Fruit fly (Drosophila melanogaster) whole organism, embryonic: ENCODE results near the gene Trs20.

Experiments
- ATbp ChIP-seq: fragments of 200-800 bp; sonication (Bioruptor generic); optimal IDR thresholded peaks from 2 replicates; lab custom pipeline; 2017; ENCODE audit warnings: missing biosample characterization, mild to moderate bottlenecking, missing genetic modification characterization, missing genetic modification reagents
- Asciz ChIP-seq: fragments of 200-800 bp; sonication (Bioruptor generic); optimal IDR thresholded peaks from 2 replicates; lab custom pipeline; 2017; ENCODE audit warnings: missing biosample characterization, mild to moderate bottlenecking, missing genetic modification characterization, missing genetic modification reagents
- CG10147 ChIP-seq: fragments of 200-800 bp; sonication (Bioruptor generic); optimal IDR thresholded peaks from 2 replicates; lab custom pipeline; 2019; ENCODE audit warnings: missing biosample characterization, mild to moderate bottlenecking, missing genetic modification characterization, moderate library complexity
- CG10321 ChIP-seq: fragments of 200-800 bp; sonication (Bioruptor generic); IDR thresholded peaks from 2 replicates; pipeline ENCODE4 v1.3.6; 2022; ENCODE audit warnings: missing biosample characterization, missing genetic modification characterization
- CG11456 ChIP-seq: fragments of 200-800 bp; sonication (Bioruptor generic); IDR thresholded peaks from 3 replicates; pipeline ENCODE4 v1.3.6; 2022; ENCODE audit warnings: missing biosample characterization, missing genetic modification characterization
- CG11504 ChIP-seq: fragments of 200-800 bp; sonication (Bioruptor generic); optimal IDR thresholded peaks from 3 replicates; lab custom pipeline; 2019; ENCODE audit warnings: missing biosample characterization, mild to moderate bottlenecking, missing genetic modification characterization, moderate library complexity
- CG12942 ChIP-seq: fragments of 200-800 bp; sonication (Bioruptor generic); optimal IDR thresholded peaks from 3 replicates; lab custom pipeline; 2016; ENCODE audit warnings: missing biosample characterization, missing genetic modification characterization
- CG13894 ChIP-seq: fragments of 200-800 bp; sonication (Bioruptor generic); optimal IDR thresholded peaks from 3 replicates; lab custom pipeline; 2018; ENCODE audit warnings: missing biosample characterization, mild to moderate bottlenecking, missing genetic modification characterization, moderate library complexity
- CG16779 ChIP-seq: fragments of 200-800 bp; sonication (Bioruptor generic); IDR thresholded peaks from 2 replicates; pipeline ENCODE4 v1.3.6; 2022; ENCODE audit warnings: missing biosample characterization, missing genetic modification characterization
- CG17361 ChIP-seq: fragments of 200-800 bp; sonication (Bioruptor generic); IDR thresholded peaks from 3 replicates; pipeline ENCODE4 v1.3.6; 2022; ENCODE audit warnings: missing biosample characterization, missing genetic modification characterization
- CG18262 ChIP-seq: fragments of 200-800 bp; optimal IDR thresholded peaks from 3 replicates; lab custom pipeline; 2019; ENCODE audit warnings: missing biosample characterization, mild to moderate bottlenecking, missing genetic modification characterization, moderate library complexity
- CG1832 ChIP-seq: fragments of 200-800 bp; sonication (Bioruptor generic); optimal IDR thresholded peaks from 2 replicates; lab custom pipeline; 2017; ENCODE audit warnings: missing biosample characterization, mild to moderate bottlenecking, missing genetic modification characterization, inconsistent platforms
- CG2712 ChIP-seq: fragments of 200-800 bp; optimal IDR thresholded peaks from 3 replicates; lab custom pipeline; 2019; ENCODE audit warnings: missing biosample characterization, mild to moderate bottlenecking, missing genetic modification characterization, moderate library complexity
- CG30020 ChIP-seq: fragments of 200-800 bp; optimal IDR thresholded peaks from 2 replicates; lab custom pipeline; 2019; ENCODE audit warnings: missing biosample characterization, mild to moderate bottlenecking, missing genetic modification characterization, moderate library complexity
- CG31441 ChIP-seq: fragments of 200-800 bp; sonication (Bioruptor generic); IDR thresholded peaks from 2 replicates; pipeline ENCODE4 v1.3.6; 2022; ENCODE audit warnings: missing biosample characterization, missing genetic modification characterization
- CG32767 ChIP-seq: fragments of 200-800 bp; sonication (Bioruptor generic); IDR thresholded peaks from 2 replicates; pipeline ENCODE4 v1.3.6; 2022; ENCODE audit warnings: missing biosample characterization, missing genetic modification characterization
- CG3838 ChIP-seq: fragments of 200-800 bp; sonication (Bioruptor generic); optimal IDR thresholded peaks from 3 replicates; lab custom pipeline; 2016; ENCODE audit warnings: missing biosample characterization, missing genetic modification characterization
- CG3995 ChIP-seq: fragments of 200-800 bp; sonication (Bioruptor generic); optimal IDR thresholded peaks from 3 replicates; lab custom pipeline; 2016; ENCODE audit warnings: missing biosample characterization, missing genetic modification characterization
- CG4282 ChIP-seq: fragments of 200-800 bp; sonication (Bioruptor generic); optimal IDR thresholded peaks from 2 replicates; lab custom pipeline; 2016; ENCODE audit warnings: missing biosample characterization, missing genetic modification characterization
- CG4707 ChIP-seq: fragments of 200-800 bp; sonication (Bioruptor generic); optimal IDR thresholded peaks from 2 replicates; lab custom pipeline; 2018; ENCODE audit warnings: missing biosample characterization, mild to moderate bottlenecking, missing genetic modification characterization, moderate library complexity
- CG6854 ChIP-seq: fragments of 200-800 bp; sonication (Bioruptor generic); optimal IDR thresholded peaks from 3 replicates; lab custom pipeline; 2017; ENCODE audit warnings: missing biosample characterization, mild to moderate bottlenecking, missing genetic modification characterization
- CG7839 ChIP-seq: fragments of 200-800 bp; sonication (Bioruptor generic); optimal IDR thresholded peaks from 3 replicates; lab custom pipeline; 2018; ENCODE audit warnings: missing biosample characterization, mild to moderate bottlenecking, missing genetic modification characterization, moderate library complexity
- CG7963 ChIP-seq: fragments of 200-800 bp; sonication (Bioruptor generic); IDR thresholded peaks from 3 replicates; pipeline ENCODE4 v1.3.6; 2022; ENCODE audit warnings: missing biosample characterization, missing genetic modification characterization; ENCODE audit not compliant: partially characterized antibody
- CG8388 ChIP-seq: fragments of 200-800 bp; sonication (Bioruptor generic); optimal IDR thresholded peaks from 2 replicates; lab custom pipeline; 2019; ENCODE audit warnings: missing biosample characterization, mild to moderate bottlenecking, missing genetic modification characterization, moderate library complexity
- CG9797 ChIP-seq: fragments of 200-800 bp; sonication (Bioruptor generic); optimal IDR thresholded peaks from 3 replicates; lab custom pipeline; 2018; ENCODE audit warnings: missing biosample characterization, mild to moderate bottlenecking, missing genetic modification characterization
- CTCF ChIP-seq: fragments of 200-800 bp; sonication (Bioruptor generic); optimal IDR thresholded peaks from 2 replicates; lab custom pipeline; 2017; ENCODE audit warnings: missing biosample characterization, mild to moderate bottlenecking, missing genetic modification characterization, moderate library complexity
- Drgx ChIP-seq: fragments of 200-800 bp; sonication (Bioruptor generic); IDR thresholded peaks from 2 replicates; pipeline ENCODE4 v1.3.6; 2022; ENCODE audit warnings: missing biosample characterization, missing genetic modification characterization
- Ets65A ChIP-seq: fragments of 200-800 bp; sonication (Bioruptor generic); peaks from one replicate; lab custom pipeline; 2016; ENCODE audit warnings: missing biosample characterization, missing genetic modification characterization
- Hr51 ChIP-seq, 2 experiments: fragments of 200-800 bp; sonication (Bioruptor generic); optimal IDR thresholded peaks; 2 replicates in 1 of 2; 3 replicates in 1 of 2; lab custom pipeline; 2016 to 2018; ENCODE audit warnings: missing biosample characterization in 2 of 2, missing genetic modification characterization in 2 of 2, mild to moderate bottlenecking in 1 of 2, moderate library complexity in 1 of 2
- Kr ChIP-seq: fragments of 200-800 bp; sonication (Bioruptor generic); optimal IDR thresholded peaks from 2 replicates; lab custom pipeline; 2017; ENCODE audit warnings: missing biosample characterization, mild to moderate bottlenecking, missing genetic modification characterization
- MBD-R2 ChIP-seq: fragments of 200-800 bp; sonication (Bioruptor generic); IDR thresholded peaks from 2 replicates; pipeline ENCODE4 v1.3.6; 2022; ENCODE audit warnings: missing biosample characterization, missing genetic modification characterization
- Med ChIP-seq: fragments of 200-800 bp; sonication (Bioruptor generic); peaks from one replicate; lab custom pipeline; 2016; ENCODE audit warnings: missing biosample characterization, missing genetic modification characterization, mild to moderate bottlenecking, inconsistent platforms, moderate library complexity
- Sin3A ChIP-seq: fragments of >200 bp; optimal IDR thresholded peaks from 2 replicates; lab custom pipeline; 2018
- abd-A ChIP-seq: fragments of 200-800 bp; sonication (Bioruptor generic); optimal IDR thresholded peaks from 3 replicates; lab custom pipeline; 2019; ENCODE audit warnings: missing biosample characterization, mild to moderate bottlenecking, missing genetic modification characterization, moderate library complexity
- bbx ChIP-seq: fragments of 200-800 bp; sonication (Bioruptor generic); IDR thresholded peaks from 2 replicates; pipeline ENCODE4 v1.3.6; 2022; ENCODE audit warnings: missing biosample characterization, missing genetic modification characterization; ENCODE audit not compliant: partially characterized antibody
- bsh ChIP-seq, 2 experiments: fragments of 200-800 bp; sonication (Bioruptor generic); optimal IDR thresholded peaks; 2 replicates each; lab custom pipeline; 2017 to 2018; ENCODE audit warnings: mild to moderate bottlenecking in 2 of 2, missing biosample characterization in 2 of 2, missing genetic modification characterization in 2 of 2, moderate library complexity in 1 of 2
- cg ChIP-seq: fragments of 200-800 bp; sonication (Bioruptor generic); optimal IDR thresholded peaks from 3 replicates; lab custom pipeline; 2019; ENCODE audit warnings: missing biosample characterization, mild to moderate bottlenecking, missing genetic modification characterization, moderate library complexity
- danr ChIP-seq: fragments of 200-800 bp; sonication (Bioruptor generic); IDR thresholded peaks from 2 replicates; pipeline ENCODE4 v1.3.6; 2022; ENCODE audit warnings: missing biosample characterization, missing genetic modification characterization
- fd3F ChIP-seq: fragments of 200-800 bp; sonication (Bioruptor generic); optimal IDR thresholded peaks from 2 replicates; lab custom pipeline; 2018; ENCODE audit warnings: missing biosample characterization, mild to moderate bottlenecking, missing genetic modification characterization, moderate library complexity
- fru ChIP-seq: fragments of >200 bp; optimal IDR thresholded peaks from 2 replicates; lab custom pipeline; 2017
- fu2 ChIP-seq: fragments of 200-800 bp; sonication (Bioruptor generic); optimal IDR thresholded peaks from 2 replicates; lab custom pipeline; 2016; ENCODE audit warnings: missing biosample characterization, missing genetic modification characterization
- gem ChIP-seq: fragments of 200-800 bp; sonication (Bioruptor generic); optimal IDR thresholded peaks from 2 replicates; lab custom pipeline; 2019; ENCODE audit warnings: missing biosample characterization, mild to moderate bottlenecking, missing genetic modification characterization, moderate library complexity
- ham ChIP-seq: fragments of 200-800 bp; sonication (Bioruptor generic); IDR thresholded peaks from 2 replicates; pipeline ENCODE4 v1.3.6; 2022; ENCODE audit warnings: missing biosample characterization, missing genetic modification characterization
- lbe ChIP-seq: fragments of 200-800 bp; sonication (Bioruptor generic); optimal IDR thresholded peaks from 2 replicates; lab custom pipeline; 2016; ENCODE audit warnings: missing biosample characterization, mild to moderate bottlenecking, missing genetic modification characterization
- otp ChIP-seq: fragments of 200-800 bp; sonication (Bioruptor generic); IDR thresholded peaks from 3 replicates; pipeline ENCODE4, ENCODE4 v1.3.6; 2022; ENCODE audit warnings: missing biosample characterization, missing genetic modification characterization
- phol ChIP-seq: fragments of 200-800 bp; sonication (Bioruptor generic); optimal IDR thresholded peaks from 3 replicates; lab custom pipeline; 2018; ENCODE audit warnings: missing biosample characterization, mild to moderate bottlenecking, missing genetic modification characterization, moderate library complexity
- sob ChIP-seq: fragments of 200-800 bp; sonication (Bioruptor generic); IDR thresholded peaks from 2 replicates; pipeline ENCODE4 v1.3.6; 2022; ENCODE audit warnings: missing biosample characterization, missing genetic modification characterization
- ttk ChIP-seq: fragments of 200-800 bp; sonication (Bioruptor generic); IDR thresholded peaks from 2 replicates; pipeline ENCODE4 v2.1.2; 2022; ENCODE audit warnings: missing biosample characterization, missing genetic modification characterization

Gene Trs20

DNA sequence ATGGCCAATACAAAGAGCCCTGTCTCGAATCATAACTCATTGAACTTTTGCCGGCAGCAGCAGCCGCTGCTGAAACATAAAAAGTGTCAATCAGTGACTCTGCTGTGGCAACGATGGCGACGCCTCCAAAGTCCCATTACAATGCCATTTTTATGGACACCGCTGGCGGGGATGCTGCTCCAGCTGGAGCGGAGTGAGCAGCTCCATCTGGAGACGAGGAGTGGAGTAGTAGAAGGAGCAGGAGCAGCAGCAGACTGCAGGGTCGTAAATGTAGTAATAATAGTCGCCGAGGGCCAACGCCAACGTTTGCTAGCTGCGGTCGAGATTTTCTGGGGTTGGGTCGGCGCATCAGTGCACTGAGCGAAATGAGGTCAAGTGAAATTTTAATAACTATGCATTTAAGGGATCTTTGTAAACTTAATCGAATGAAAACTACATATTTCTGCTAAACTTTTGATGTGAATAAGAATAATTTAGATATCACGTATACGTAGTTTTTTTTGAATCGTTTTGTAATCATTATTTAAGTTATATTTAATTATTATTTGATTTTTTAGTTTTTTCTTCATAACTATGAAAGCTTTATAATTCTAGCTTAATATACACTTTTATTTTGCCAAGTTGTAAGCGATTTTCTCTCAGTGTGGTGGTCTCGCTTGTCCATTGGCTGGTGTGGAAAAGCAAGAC is 37.2 kb upstream of the Trs20 start:
- TF ChIP-seq CG30020 (tag; lab: Kevin White, UChicago) (no peak), CG3995 (no peak), bsh (GFP tag; optimal IDR thresholded peaks at IDR 0.05; lab: Kevin White, UChicago) (peak in 1 of 2 experiments; percentile 10), Med (GFP tag; lab: Kevin White, UChicago) (peak; percentile 50), CG16779 (no peak), CG7963 (GFP tag; lab: Robert Waterston, UW) (no peak), CG18262 (tag; lab: Kevin White, UChicago) (peak; percentile 27), bbx (GFP tag; lab: Robert Waterston, UW) (no peak), CG2712 (tag; lab: Kevin White, UChicago) (peak; percentile 15), sob (0 out of 2 replicates have a peak, but pooled peaks have one; percentile 13), Hr51 (GFP tag; optimal IDR thresholded peaks at IDR 0.05; lab: Kevin White, UChicago) (peak in 1 of 2 experiments; percentile 4), CG1832 (GFP tag; lab: Kevin White, UChicago) (no peak), ttk (no peak), abd-A (tag; lab: Kevin White, UChicago) (no peak), Drgx (GFP tag; lab: Robert Waterston, UW) (no peak), CG8388 (GFP tag; lab: Kevin White, UChicago) (no peak), phol (peak; percentile 3), CTCF (GFP tag; lab: Kevin White, UChicago) (no peak), Asciz (GFP tag; lab: Kevin White, UChicago) (peak; percentile 19), CG11504 (tag; lab: Kevin White, UChicago) (peak; percentile 13), gem (tag; lab: Kevin White, UChicago) (peak; percentile 22), CG13894 (tag; lab: Kevin White, UChicago) (no peak), Kr (no peak), Ets65A (GFP tag; lab: Kevin White, UChicago) (peak; percentile 36), Sin3A (no peak), CG10147 (no peak), CG3838 (GFP tag; lab: Kevin White, UChicago) (no peak), CG31441 (GFP tag; lab: Robert Waterston, UW) (0 out of 2 replicates have a peak, but pooled peaks have one; percentile 12), otp (no peak), CG4707 (GFP tag; lab: Kevin White, UChicago) (no peak), fd3F (GFP tag; lab: Kevin White, UChicago) (no peak), lbe (GFP tag; lab: Kevin White, UChicago) (no peak), ham (GFP tag; lab: Robert Waterston, UW) (0 out of 2 replicates have a peak, but pooled peaks have one; percentile 21), ATbp (GFP tag; lab: Kevin White, UChicago) (peak; percentile 1), CG11456 (GFP tag; lab: Robert Waterston, UW) (0 out of 3 replicates have a peak, but pooled peaks have one; percentile 25), CG10321 (GFP tag; lab: Robert Waterston, UW) (no peak), fu2 (GFP tag; lab: Kevin White, UChicago) (no peak), CG32767 (no peak), danr (GFP tag; lab: Robert Waterston, UW) (no peak), cg (no peak), MBD-R2 (no peak), CG9797 (GFP tag; lab: Kevin White, UChicago) (no peak), CG7839 (tag; lab: Kevin White, UChicago) (no peak), fru (lab: Kevin White, UChicago) (no peak), CG6854 (no peak), CG12942 (GFP tag; lab: Kevin White, UChicago) (no peak), CG4282 (GFP tag; lab: Kevin White, UChicago) (no peak), CG17361 (GFP tag; lab: Robert Waterston, UW) (0 out of 3 replicates have a peak, but pooled peaks have one; percentile 19)
